Fruit fly (Drosophila melanogaster): Measurements from ENCODE around the gene CG4768.

CG4768 gene

dm6 chrX:16782175-16782916 is 9.6 kb upstream of the CG4768 start (continued):
- TF ChIP-seq chif (GFP tag; optimal IDR thresholded peaks at IDR 0.05) (peak; percentile 47 to 58), shn (GFP tag; optimal IDR thresholded peaks at IDR 0.05) (peak; percentile 30), gce (GFP tag; IDR thresholded peaks at IDR 0.05) (peak; percentile 53; the same call in 1 of the 3 replicates), cwo (GFP tag; optimal IDR thresholded peaks at IDR 0.05) (peak; percentile 44), Jarid2 (GFP tag; optimal IDR thresholded peaks at IDR 0.05) (peak; percentile 19), CG1832 (GFP tag; optimal IDR thresholded peaks at IDR 0.05) (no peak), unpg (GFP tag; optimal IDR thresholded peaks at IDR 0.05) (peak; percentile 63), psq (GFP tag; optimal IDR thresholded peaks at IDR 0.05) (no peak), dan (GFP tag; IDR thresholded peaks at IDR 0.05) (no peak), sim (GFP tag; IDR thresholded peaks at IDR 0.05) (no peak), Spps (tag; optimal IDR thresholded peaks at IDR 0.05) (no peak), CG15479 (GFP tag; optimal IDR thresholded peaks at IDR 0.05) (no peak), CG9215 (GFP tag; IDR thresholded peaks at IDR 0.05) (peak; percentile 29; the same call in 1 of the 2 replicates), ken (GFP tag; IDR thresholded peaks at IDR 0.05) (peak; percentile 33; the same call in 1 of the 3 replicates), tll (GFP tag; optimal IDR thresholded peaks at IDR 0.05) (no peak), B-H1 (GFP tag; IDR thresholded peaks at IDR 0.05) (no peak), CG12155 (GFP tag; optimal IDR thresholded peaks at IDR 0.05) (peak; percentile 38), vvl (GFP tag; IDR thresholded peaks at IDR 0.05) (peak; percentile 58), ara (GFP tag; IDR thresholded peaks at IDR 0.05) (peak; percentile 38; the same call in 1 of the 2 replicates), Sox100B (GFP tag; optimal IDR thresholded peaks at IDR 0.05) (peak; percentile 50), ATbp (GFP tag; optimal IDR thresholded peaks at IDR 0.05) (peak; percentile 49), Aef1 (GFP tag; IDR thresholded peaks at IDR 0.05) (peak; percentile 44; the same call in 1 of the 3 replicates), lilli (GFP tag; optimal IDR thresholded peaks at IDR 0.05) (peak; percentile 69), her (GFP tag; optimal IDR thresholded peaks at IDR 0.05) (peak; percentile 5), CG10543 (GFP tag; optimal IDR thresholded peaks at IDR 0.05) (peak; percentile 67), twi (tag; optimal IDR thresholded peaks at IDR 0.05) (no peak), ap (GFP tag; IDR thresholded peaks at IDR 0.05) (peak; percentile 48), grau (tag; optimal IDR thresholded peaks at IDR 0.05) (peak; percentile 47), CG10366 (GFP tag; IDR thresholded peaks at IDR 0.05) (peak; percentile 48), ranshi (GFP tag; IDR thresholded peaks at IDR 0.05) (0 out of 2 replicates have a peak, but pooled peaks have one; percentile 48), Poxn (GFP tag; IDR thresholded peaks at IDR 0.05) (no peak), Oaz (GFP tag; IDR thresholded peaks at IDR 0.05) (no peak), Xrp1 (GFP tag; IDR thresholded peaks at IDR 0.05) (peak; percentile 45; the same call in 1 of the 2 replicates), ewg (GFP tag; optimal IDR thresholded peaks at IDR 0.05) (peak; percentile 29), Asciz (GFP tag; optimal IDR thresholded peaks at IDR 0.05) (peak; percentile 25), Atf6 (GFP tag; IDR thresholded peaks at IDR 0.05) (peak; percentile 42; the same call in 1 of the 2 replicates), CG17359 (tag; optimal IDR thresholded peaks at IDR 0.05) (peak; percentile 48), sd (tag; optimal IDR thresholded peaks at IDR 0.05) (peak; percentile 26), CG12942 (GFP tag; optimal IDR thresholded peaks at IDR 0.05) (peak; percentile 13), CG9727 (GFP tag; optimal IDR thresholded peaks at IDR 0.05) (peak; percentile 46), CG7556 (GFP tag; optimal IDR thresholded peaks at IDR 0.05) (peak; percentile 41), Oli (tag; optimal IDR thresholded peaks at IDR 0.05) (peak; percentile 53), slou (GFP tag; optimal IDR thresholded peaks at IDR 0.05) (peak; percentile 35), Max (GFP tag; optimal IDR thresholded peaks at IDR 0.05) (peak; percentile 17), CG4617 (GFP tag; optimal IDR thresholded peaks at IDR 0.05; ENCODE audit: borderline replicate concordance) (no peak), CG30403 (GFP tag; optimal IDR thresholded peaks at IDR 0.05) (peak; percentile 62), ro (GFP tag; IDR thresholded peaks at IDR 0.05) (no peak), Lpt (GFP tag; optimal IDR thresholded peaks at IDR 0.05) (no peak), Med (GFP tag) (peak; percentile 87)

Data from whole organism, embryonic.